Fruit fly (Drosophila melanogaster): ENCODE results near the gene CG32591.

The CG32591 gene

dm6 chrX:14905499-14906044 lies 23.2 kb downstream of the CG32591 start, which contains the start of gene CG9512 (continued):
- TF ChIP-seq zf30C (GFP tag; optimal IDR thresholded peaks at IDR 0.05): no peak
- TF ChIP-seq CG2678 (tag; optimal IDR thresholded peaks at IDR 0.05): peak; percentile 10
- TF ChIP-seq CG8281 (tag; optimal IDR thresholded peaks at IDR 0.05): no peak
- TF ChIP-seq Ada2b (GFP tag; IDR thresholded peaks at IDR 0.05): no peak
- TF ChIP-seq sob (GFP tag; IDR thresholded peaks at IDR 0.05): no peak
- no peak for TF ChIP-seq CG17802 (tag; optimal IDR thresholded peaks at IDR 0.05)
- TF ChIP-seq her (GFP tag; optimal IDR thresholded peaks at IDR 0.05): no peak
- no peak for TF ChIP-seq gem (tag; optimal IDR thresholded peaks at IDR 0.05)
- no peak for TF ChIP-seq Sox102F (GFP tag; optimal IDR thresholded peaks at IDR 0.05)
- TF ChIP-seq kay (GFP tag; optimal IDR thresholded peaks at IDR 0.05): no peak
- TF ChIP-seq CG4360 (GFP tag; IDR thresholded peaks at IDR 0.05): no peak
- TF ChIP-seq gcm2 (GFP tag; optimal IDR thresholded peaks at IDR 0.05): no peak
- no peak for TF ChIP-seq zfh2 (GFP tag; optimal IDR thresholded peaks at IDR 0.05)
- no peak for TF ChIP-seq Sry-β (GFP tag; optimal IDR thresholded peaks at IDR 0.05)
- TF ChIP-seq CG10565 (GFP tag; optimal IDR thresholded peaks at IDR 0.05): no peak
- TF ChIP-seq CG1792 (GFP tag; optimal IDR thresholded peaks at IDR 0.05): no peak
- TF ChIP-seq Eip74EF (GFP tag; optimal IDR thresholded peaks at IDR 0.05): peak in 1 of 2 experiments; percentile 58
- no peak for TF ChIP-seq Sin3A (optimal IDR thresholded peaks at IDR 0.05)
- TF ChIP-seq CG6791 (GFP tag; IDR thresholded peaks at IDR 0.05; ENCODE audit: partially characterized antibody): no peak
- no peak for TF ChIP-seq slp2 (GFP tag; optimal IDR thresholded peaks at IDR 0.05)
- peak; percentile 63 for TF ChIP-seq CG10543 (GFP tag; optimal IDR thresholded peaks at IDR 0.05)
- no peak for TF ChIP-seq CG3726 (GFP tag; IDR thresholded peaks at IDR 0.05)
- TF ChIP-seq dm (GFP tag; optimal IDR thresholded peaks at IDR 0.05): no peak
- TF ChIP-seq Fer1 (GFP tag; optimal IDR thresholded peaks at IDR 0.05): peak; percentile 27
- TF ChIP-seq CG12104 (GFP tag; optimal IDR thresholded peaks at IDR 0.05): no peak
- TF ChIP-seq vfl (GFP tag; optimal IDR thresholded peaks at IDR 0.05): no peak
- TF ChIP-seq oc (tag; optimal IDR thresholded peaks at IDR 0.05): no peak
- no peak for TF ChIP-seq CG17612 (GFP tag; IDR thresholded peaks at IDR 0.05)
- no peak for TF ChIP-seq Oaz (GFP tag; IDR thresholded peaks at IDR 0.05)
- peak; percentile 2 for TF ChIP-seq Nf-YC (tag; optimal IDR thresholded peaks at IDR 0.05)
- no peak for TF ChIP-seq CG2889 (GFP tag; IDR thresholded peaks at IDR 0.05)
- TF ChIP-seq sd (tag; optimal IDR thresholded peaks at IDR 0.05): peak; percentile 11
- peak; percentile 82 for TF ChIP-seq Hey (tag; optimal IDR thresholded peaks at IDR 0.05)
- TF ChIP-seq ind (GFP tag; optimal IDR thresholded peaks at IDR 0.05): no peak
- no peak for TF ChIP-seq Atf3 (GFP tag; optimal IDR thresholded peaks at IDR 0.05)
- TF ChIP-seq CG6254 (GFP tag; optimal IDR thresholded peaks at IDR 0.05): no peak
- peak; percentile 56 for TF ChIP-seq CG32772 (GFP tag; IDR thresholded peaks at IDR 0.05)
- no peak for TF ChIP-seq shn (GFP tag; optimal IDR thresholded peaks at IDR 0.05)
- no peak for TF ChIP-seq CG17328 (GFP tag; IDR thresholded peaks at IDR 0.05)
- no peak for TF ChIP-seq CG31224 (GFP tag; IDR thresholded peaks at IDR 0.05)
- TF ChIP-seq tx (GFP tag; optimal IDR thresholded peaks at IDR 0.05): no peak
- no peak for TF ChIP-seq salm (tag; optimal IDR thresholded peaks at IDR 0.05)
- peak; percentile 68; the same call in 2 of the 3 replicates for TF ChIP-seq ci (GFP tag; IDR thresholded peaks at IDR 0.05)
- no peak for TF ChIP-seq Jarid2 (GFP tag; optimal IDR thresholded peaks at IDR 0.05)
- TF ChIP-seq NK7.1 (GFP tag; optimal IDR thresholded peaks at IDR 0.05): no peak
- TF ChIP-seq Drgx (GFP tag; IDR thresholded peaks at IDR 0.05): no peak
- no peak for TF ChIP-seq seq (GFP tag; IDR thresholded peaks at IDR 0.05)
- no peak for TF ChIP-seq CG6765 (GFP tag; optimal IDR thresholded peaks at IDR 0.05)
- no peak for TF ChIP-seq Asciz (GFP tag; optimal IDR thresholded peaks at IDR 0.05)
- no peak for TF ChIP-seq knrl (GFP tag; IDR thresholded peaks at IDR 0.05; ENCODE audit: partially characterized antibody)
- TF ChIP-seq CG10431 (GFP tag; optimal IDR thresholded peaks at IDR 0.05): no peak
- no peak for TF ChIP-seq D19B (GFP tag; optimal IDR thresholded peaks at IDR 0.05)
